Worm (Caenorhabditis elegans) whole organism, young adult: Measurements from ENCODE around the gene lro-1.

Source experiments
- C06A6.2 ChIP-seq: fragments of 200-800 bp; sonication (Bioruptor generic); conservative IDR thresholded peaks from 2 replicates; pipeline ENCODE4 v1.3.6; 2022; ENCODE audit warnings: missing genetic modification characterization, missing compliant biosample characterization
- akir-1 ChIP-seq: fragments of 200-800 bp; sonication (Bioruptor generic); optimal IDR thresholded peaks from 2 replicates; lab custom pipeline; 2018; ENCODE audit warnings: mild to moderate bottlenecking, missing genetic modification characterization, moderate library complexity, missing compliant biosample characterization
- ama-1 ChIP-seq, 3 experiments: fragments of 150-350 bp in 1 of 3; sonication (generic microtip) in 2 of 3; optimal IDR thresholded peaks; 2 replicates each; lab custom pipeline; 2014 to 2018; ENCODE audit warnings: missing biosample characterization in 2 of 3, missing genetic modification characterization in 2 of 3, missing genetic modification reagents in 2 of 3
- aptf-2 ChIP-seq: fragments of 200-800 bp; sonication (Bioruptor generic); conservative IDR thresholded peaks from 2 replicates; pipeline ENCODE4 v1.3.6; 2022; ENCODE audit warnings: missing genetic modification reagents, missing genetic modification characterization, missing compliant biosample characterization
- ceh-100 ChIP-seq: fragments of 200-800 bp; sonication (Bioruptor generic); IDR thresholded peaks from 2 replicates; pipeline ENCODE4 v1.3.6; 2022; ENCODE audit warnings: missing genetic modification reagents, missing genetic modification characterization, missing compliant biosample characterization
- efl-1 ChIP-seq: fragments of 150-350 bp; optimal IDR thresholded peaks from 2 replicates; lab custom pipeline; 2014; ENCODE audit warnings: missing biosample characterization, missing genetic modification reagents, missing genetic modification characterization
- let-607 ChIP-seq, 2 experiments: fragments of 200-800 bp in 1 of 2; sonication (Bioruptor generic) in 1 of 2; sonication (generic microtip) in 1 of 2; optimal IDR thresholded peaks; 2 replicates each; lab custom pipeline; 2016 to 2018; ENCODE audit warnings: mild to moderate bottlenecking in 2 of 2, missing compliant biosample characterization in 2 of 2, missing genetic modification characterization in 2 of 2, moderate library complexity in 2 of 2, missing genotype in 1 of 2
- madf-8 ChIP-seq: fragments of 200-800 bp; sonication (Bioruptor generic); conservative IDR thresholded peaks from 2 replicates; pipeline ENCODE4 v1.3.6; 2022; ENCODE audit warnings: missing genetic modification reagents, missing genetic modification characterization, missing compliant biosample characterization
- snpc-4 ChIP-seq, 5 experiments: fragments of 150-350 bp in 1 of 5; sonication (generic microtip) in 4 of 5; optimal IDR thresholded peaks; 2 replicates each; lab custom pipeline; 2014 to 2018; ENCODE audit warnings: missing genetic modification characterization in 5 of 5, missing biosample characterization in 3 of 5, antibody characterized with exemption in 2 of 5, mild to moderate bottlenecking in 2 of 5, missing compliant biosample characterization in 2 of 5, missing genotype in 2 of 5, moderate library complexity in 2 of 5, missing genetic modification reagents in 1 of 5
- unc-130 ChIP-seq: sonication (generic microtip); optimal IDR thresholded peaks from 2 replicates; lab custom pipeline; 2016; ENCODE audit warnings: missing genetic modification reagents, missing genetic modification characterization, missing compliant biosample characterization
- unc-62 ChIP-seq: fragments of 150-350 bp; optimal IDR thresholded peaks from 2 replicates; lab custom pipeline; 2014; ENCODE audit warnings: missing biosample characterization, missing genetic modification reagents, missing genetic modification characterization
- ztf-3 ChIP-seq: fragments of 200-800 bp; sonication (Bioruptor generic); optimal IDR thresholded peaks from 2 replicates; lab custom pipeline; 2018; ENCODE audit warnings: mild to moderate bottlenecking, missing genetic modification characterization, missing compliant biosample characterization

DNA sequence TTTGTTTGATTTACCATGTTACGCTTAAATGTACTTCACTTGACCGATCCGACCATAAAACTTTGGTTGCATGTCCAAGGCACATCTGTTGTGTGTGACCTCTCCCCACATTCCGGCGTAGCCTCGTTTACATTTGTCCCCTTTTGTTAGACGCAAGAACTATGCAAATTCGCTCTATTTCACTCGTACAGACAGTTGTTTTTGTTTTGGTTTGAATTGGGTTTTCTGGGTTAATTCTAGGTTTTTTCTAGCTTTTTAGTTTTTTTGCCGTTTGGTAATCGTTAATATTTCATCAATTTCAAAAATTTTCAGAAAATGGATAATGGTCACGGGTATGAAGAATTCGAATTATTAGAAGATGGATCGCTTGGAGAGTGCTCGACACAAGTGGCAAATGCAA, 20.9 kb downstream of the lro-1 start, which contains the start of gene mom-1:
- TF ChIP-seq snpc-4 (GFP tag; optimal IDR thresholded peaks at IDR 0.05; lab: Kevin White, UChicago) = no peak
- no peak for TF ChIP-seq snpc-4 (tag; optimal IDR thresholded peaks at IDR 0.05; lab: Kevin White, UChicago)
- TF ChIP-seq aptf-2 (GFP tag; lab: Robert Waterston, UW) = no peak
- no peak for TF ChIP-seq let-607 (tag; optimal IDR thresholded peaks at IDR 0.05; lab: Kevin White, UChicago)
- no peak for TF ChIP-seq ztf-3 (GFP tag; lab: Kevin White, UChicago)
- TF ChIP-seq C06A6.2 = no peak
- no peak for TF ChIP-seq unc-62 (GFP tag; lab: Kevin White, UChicago)
- no peak for TF ChIP-seq ceh-100 (GFP tag; lab: Robert Waterston, UW)
- no peak for TF ChIP-seq akir-1 (GFP tag; lab: Kevin White, UChicago)
- TF ChIP-seq unc-130 (GFP tag; lab: Kevin White, UChicago) = no peak
- TF ChIP-seq efl-1 = no peak
- no peak for TF ChIP-seq ama-1 (optimal IDR thresholded peaks at IDR 0.05; lab: Kevin White, UChicago)
- no peak for TF ChIP-seq ama-1 (GFP tag; optimal IDR thresholded peaks at IDR 0.05; lab: Kevin White, UChicago)
- TF ChIP-seq madf-8 (GFP tag; lab: Robert Waterston, UW) = no peak
